Worm (Caenorhabditis elegans): ENCODE results near the gene F41C6.4.

Gene F41C6.4

DNA sequence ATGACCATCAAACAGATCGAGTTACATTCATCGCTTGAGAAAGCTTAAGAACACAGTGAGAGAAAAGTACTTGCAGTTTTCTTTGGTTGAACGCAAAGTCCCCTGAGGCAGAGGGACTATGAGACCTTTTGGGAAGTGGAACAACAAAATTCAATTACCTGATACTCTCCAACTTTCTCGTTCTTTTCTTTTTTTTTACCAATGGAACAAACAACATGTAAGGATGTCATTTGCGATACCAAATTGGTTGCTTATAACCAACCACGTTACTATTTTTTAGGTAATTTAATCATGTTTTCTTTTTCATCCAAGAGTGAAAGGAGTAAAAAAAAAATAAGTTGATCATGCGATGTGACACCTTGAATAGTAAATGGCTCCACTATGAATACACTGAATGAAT, 17.8 kb downstream of the F41C6.4 start:
- TF ChIP-seq ZK546.5 (tag; optimal IDR thresholded peaks at IDR 0.05) (no peak), lin-39 (tag; optimal IDR thresholded peaks at IDR 0.05) (no peak), elt-1 (tag; optimal IDR thresholded peaks at IDR 0.05) (no peak), sma-9 (GFP tag; optimal IDR thresholded peaks at IDR 0.05) (peak; percentile 7), sma-9 (tag; optimal IDR thresholded peaks at IDR 0.05) (no peak)

DNA sequence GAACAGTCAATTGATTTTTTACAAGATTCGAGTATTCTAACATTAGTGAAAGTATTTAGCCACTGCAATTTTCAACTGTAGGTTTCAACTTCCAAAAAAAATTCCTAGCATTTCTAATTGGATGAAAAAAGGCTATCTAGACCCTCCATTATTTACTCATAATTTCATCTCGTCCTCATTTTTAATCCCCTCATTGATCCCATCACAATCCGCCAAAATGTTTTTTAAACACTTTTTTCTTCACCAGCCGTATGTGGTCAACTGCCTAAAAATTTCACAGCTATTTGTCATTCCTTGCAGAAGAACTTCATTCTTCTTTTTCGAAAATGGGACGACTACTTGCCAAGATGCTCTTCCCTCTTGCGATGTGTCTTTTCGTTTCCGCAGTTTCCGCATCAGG, 21.3 kb downstream of the F41C6.4 start, which contains the start of gene rig-3:
TSS of gene rig-3 (plus strand) at position 301 of the 400 bp plus-strand sequence.
- TF ChIP-seq unc-62 (GFP tag; optimal IDR thresholded peaks at IDR 0.05) = no peak
- TF ChIP-seq blmp-1 (tag; optimal IDR thresholded peaks at IDR 0.05; ENCODE audit: insufficient read depth) = no peak
- TF ChIP-seq snpc-4 (tag; optimal IDR thresholded peaks at IDR 0.05) = no peak
- no peak for TF ChIP-seq elt-1 (tag; optimal IDR thresholded peaks at IDR 0.05)
- TF ChIP-seq nhr-23 (tag; optimal IDR thresholded peaks at IDR 0.05) = no peak
- no peak for TF ChIP-seq aly-2 (tag; optimal IDR thresholded peaks at IDR 0.05)
- no peak for TF ChIP-seq C34F6.9 (tag; optimal IDR thresholded peaks at IDR 0.05)
- no peak for TF ChIP-seq ceh-16 (tag; optimal IDR thresholded peaks at IDR 0.05)
- no peak for TF ChIP-seq unc-55 (GFP tag; optimal IDR thresholded peaks at IDR 0.05)
- no peak for TF ChIP-seq ama-1 (optimal IDR thresholded peaks at IDR 0.05)
- TF ChIP-seq F13H6.1 (tag; optimal IDR thresholded peaks at IDR 0.05) = no peak
- TF ChIP-seq unc-39 (tag; optimal IDR thresholded peaks at IDR 0.05) = no peak

DNA sequence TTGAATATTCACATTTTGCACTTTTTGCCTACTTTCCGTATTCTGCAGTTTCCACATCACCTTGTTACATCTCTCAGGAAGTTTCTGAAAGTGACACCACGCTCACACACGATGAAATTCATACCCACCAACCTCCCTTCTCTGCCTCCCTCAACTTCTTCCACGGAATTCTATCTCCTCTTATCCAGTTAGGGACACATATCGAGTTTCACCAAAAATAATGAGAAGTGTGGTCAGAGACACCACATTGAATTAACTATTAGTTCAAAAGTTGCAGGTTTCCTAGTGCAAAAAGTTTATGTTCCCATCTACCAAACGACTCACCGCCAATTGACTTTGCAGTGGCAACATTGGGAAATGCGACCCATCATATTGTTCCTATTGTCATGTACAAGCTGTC, 24.2 kb downstream of the F41C6.4 start:
- no peak for TF ChIP-seq nhr-25 (tag; optimal IDR thresholded peaks at IDR 0.05)
- no peak for TF ChIP-seq mab-5 (tag; optimal IDR thresholded peaks at IDR 0.05)
- TF ChIP-seq elt-3 (tag; optimal IDR thresholded peaks at IDR 0.05) = no peak
- no peak for TF ChIP-seq mdl-1 (tag; optimal IDR thresholded peaks at IDR 0.05)
- no peak for TF ChIP-seq nhr-21 (tag; optimal IDR thresholded peaks at IDR 0.05)
- no peak for TF ChIP-seq sem-4 (tag; optimal IDR thresholded peaks at IDR 0.05)
- no peak for TF ChIP-seq nhr-237 (tag; optimal IDR thresholded peaks at IDR 0.05)
- no peak for TF ChIP-seq fos-1 (tag; optimal IDR thresholded peaks at IDR 0.05)
- TF ChIP-seq nhr-129 (tag; optimal IDR thresholded peaks at IDR 0.05) = no peak
- no peak for TF ChIP-seq sma-3 (GFP tag; optimal IDR thresholded peaks at IDR 0.05)
- TF ChIP-seq skn-1 (tag; optimal IDR thresholded peaks at IDR 0.05) = no peak

DNA sequence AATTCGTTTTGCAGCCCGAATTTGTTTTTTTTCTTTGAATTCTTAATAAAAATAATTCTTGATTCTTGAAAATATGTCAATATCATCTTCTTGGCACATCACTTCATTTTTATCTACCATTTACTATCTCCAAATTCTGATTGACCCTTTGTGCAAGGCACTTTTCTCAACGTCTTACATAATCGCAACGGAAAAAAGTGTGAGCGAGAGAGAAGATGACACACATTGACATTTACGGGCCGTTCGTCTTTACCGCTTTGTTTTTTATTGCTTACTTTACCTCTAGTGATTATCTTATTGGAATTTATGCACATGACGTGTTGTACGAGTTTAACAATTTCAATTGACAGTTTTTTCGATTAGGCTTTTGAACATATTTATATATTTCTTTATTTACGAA, 26.0 kb downstream of the F41C6.4 start:
- TF ChIP-seq alr-1 (tag; optimal IDR thresholded peaks at IDR 0.05) = no peak
- no peak for TF ChIP-seq ceh-82 (tag; optimal IDR thresholded peaks at IDR 0.05)
- no peak for TF ChIP-seq ama-1 (optimal IDR thresholded peaks at IDR 0.05)
- TF ChIP-seq nhr-10 (tag; optimal IDR thresholded peaks at IDR 0.05) = no peak
- TF ChIP-seq nhr-25 (tag; optimal IDR thresholded peaks at IDR 0.05) = no peak
- TF ChIP-seq nhr-6 (tag; optimal IDR thresholded peaks at IDR 0.05) = no peak
- TF ChIP-seq fos-1 (tag; optimal IDR thresholded peaks at IDR 0.05) = no peak
- no peak for TF ChIP-seq elt-1 (tag; optimal IDR thresholded peaks at IDR 0.05)
- no peak for TF ChIP-seq R02D3.7 (tag; optimal IDR thresholded peaks at IDR 0.05)
- no peak for TF ChIP-seq mbf-1 (tag; optimal IDR thresholded peaks at IDR 0.05)

DNA sequence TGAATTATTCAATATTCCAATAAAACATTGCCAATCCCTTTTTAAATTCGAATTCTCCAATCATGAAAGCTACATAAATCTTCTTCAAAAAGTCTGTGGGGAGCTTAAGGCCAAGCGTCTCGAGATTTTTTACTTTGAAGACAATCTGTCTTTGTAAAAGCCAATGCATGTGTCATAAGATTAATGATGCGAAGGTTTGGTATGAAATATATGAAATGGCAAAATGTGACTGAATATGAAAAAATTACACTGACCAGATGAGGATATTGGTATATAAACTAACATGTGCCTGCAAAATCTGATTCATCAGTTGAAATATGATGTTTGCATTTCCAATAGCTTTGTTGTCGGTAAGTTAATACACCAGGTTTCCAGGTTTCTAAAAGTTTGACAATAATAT, 28.7 kb downstream of the F41C6.4 start, which contains the start of gene C53B7.2:
TSS of gene C53B7.2 (plus strand) at position 301 of the 400 bp plus-strand sequence.
- TF ChIP-seq lin-11 (tag; optimal IDR thresholded peaks at IDR 0.05) (no peak), mab-5 (tag; optimal IDR thresholded peaks at IDR 0.05) (peak; percentile 72), fos-1 (tag; optimal IDR thresholded peaks at IDR 0.05) (no peak)

DNA sequence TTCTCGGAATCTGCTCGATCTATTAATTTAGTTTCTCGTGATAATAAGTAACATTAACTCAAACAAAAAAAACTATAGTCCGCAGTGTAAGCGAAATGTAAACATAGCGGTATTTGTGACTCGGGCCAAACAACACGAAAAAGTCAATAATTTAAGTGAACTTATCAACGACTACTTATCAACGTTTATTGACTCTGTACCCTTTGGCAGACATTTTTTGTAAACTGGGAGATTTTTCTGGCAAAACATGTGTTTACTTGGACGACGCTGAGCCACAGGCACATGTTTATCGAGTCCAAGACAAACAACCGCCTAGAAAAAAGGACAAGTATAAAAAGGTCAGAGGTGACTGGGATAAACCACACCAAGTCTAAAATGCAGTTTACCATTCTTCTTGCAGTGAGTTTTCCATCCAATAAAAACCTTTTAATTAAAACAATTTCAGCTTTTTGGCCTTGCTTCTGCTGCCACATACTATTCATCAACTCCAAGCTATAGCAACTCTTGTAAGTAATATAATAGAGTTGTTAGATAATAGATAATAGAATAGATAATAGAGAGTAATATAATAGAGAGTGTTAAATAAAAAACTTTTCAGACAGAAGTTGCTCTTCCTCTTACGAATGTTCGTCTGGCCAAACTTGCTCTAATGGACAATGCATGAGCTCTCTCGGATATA, 30.1 kb downstream of the F41C6.4 start, which contains the start of gene C53B7.3:
TSS of gene C53B7.3 (plus strand) at position 362 of the 679 bp plus-strand sequence.
- TF ChIP-seq zag-1 (tag; optimal IDR thresholded peaks at IDR 0.05) = no peak
- peak; percentile 34 for TF ChIP-seq F13H6.1 (tag; optimal IDR thresholded peaks at IDR 0.05)
